Fruit fly (Drosophila melanogaster): ENCODE data around the gene CG14340.

The CG14340 gene

DNA sequence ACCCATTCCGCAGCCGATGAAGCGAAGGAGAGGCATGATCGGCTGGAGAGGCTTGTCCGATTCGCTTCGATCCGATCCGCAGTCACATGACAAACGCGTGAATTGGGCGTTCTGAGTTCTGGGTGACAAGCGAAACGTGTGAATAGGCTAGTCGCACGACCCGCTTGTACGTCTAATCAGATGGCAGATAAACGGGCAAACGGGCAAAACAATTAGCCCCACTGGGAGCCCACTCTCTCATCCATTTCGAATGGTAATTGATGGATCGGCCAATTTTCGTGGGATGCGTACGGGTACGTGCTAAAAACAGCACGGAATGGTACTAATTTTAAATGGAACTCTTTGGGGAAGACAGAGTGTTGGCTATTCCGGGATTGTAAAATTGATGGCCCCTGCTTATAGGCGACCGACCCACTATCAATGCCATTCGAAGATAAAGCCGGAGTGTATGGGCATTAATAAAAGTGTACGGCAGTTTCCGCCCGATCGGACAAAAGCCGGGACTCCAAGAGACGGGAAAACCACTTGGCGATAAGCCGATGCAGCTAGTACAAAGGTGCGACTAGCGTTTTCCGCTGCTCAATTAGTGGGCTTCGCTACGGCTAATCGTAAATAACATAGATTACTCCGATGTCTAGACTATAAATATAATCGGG, 14.8 kb downstream of the CG14340 start:
- TF ChIP-seq tai (GFP tag; optimal IDR thresholded peaks at IDR 0.05), result no peak
- peak; percentile 74 for TF ChIP-seq h (GFP tag; optimal IDR thresholded peaks at IDR 0.05)
- TF ChIP-seq Rel (GFP tag; optimal IDR thresholded peaks at IDR 0.05), result no peak
- TF ChIP-seq Rel (tag; optimal IDR thresholded peaks at IDR 0.05), result peak; percentile 3
- TF ChIP-seq Vsx2 (GFP tag; optimal IDR thresholded peaks at IDR 0.05; ENCODE audit: partially characterized antibody), result peak; percentile 18

DNA sequence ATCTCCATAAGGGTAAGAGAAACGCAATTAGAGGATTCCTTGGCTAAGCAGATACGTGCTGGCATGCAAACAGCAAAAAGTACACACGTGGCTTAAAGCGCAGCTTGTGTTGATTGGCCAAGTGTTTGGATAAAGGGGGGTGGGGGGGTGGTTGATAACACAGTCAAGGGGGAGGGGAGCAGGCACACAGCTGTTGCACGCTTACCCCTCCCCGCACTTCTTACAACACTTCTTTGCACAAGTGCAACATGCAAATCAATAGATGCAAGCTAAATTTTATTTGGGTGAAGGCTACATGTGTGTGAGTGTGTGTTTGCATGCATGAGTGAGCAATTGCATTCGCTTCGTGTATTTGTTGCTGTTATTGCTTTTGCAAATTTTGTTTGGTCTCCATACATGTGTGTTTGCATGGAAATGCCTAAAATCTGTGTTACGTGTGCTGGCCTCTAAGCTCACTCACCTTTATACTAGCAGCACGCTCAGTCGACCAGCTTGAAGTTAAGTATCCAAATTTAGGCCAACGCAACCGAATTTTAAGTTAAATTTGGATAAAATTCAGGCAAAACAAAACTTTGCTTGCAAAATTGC, 15.7 kb downstream of the CG14340 start:
- TF ChIP-seq dmrt93B (GFP tag; optimal IDR thresholded peaks at IDR 0.05), result no peak
- no peak for TF ChIP-seq Hnf4 (GFP tag; optimal IDR thresholded peaks at IDR 0.05)
- no peak for TF ChIP-seq Dif (GFP tag; optimal IDR thresholded peaks at IDR 0.05; ENCODE audit: partially characterized antibody)
- no peak for TF ChIP-seq CG9705 (GFP tag; optimal IDR thresholded peaks at IDR 0.05)
- TF ChIP-seq foxo (GFP tag; optimal IDR thresholded peaks at IDR 0.05), result no peak
- TF ChIP-seq rgr (GFP tag; optimal IDR thresholded peaks at IDR 0.05), result no peak
- TF ChIP-seq Abd-B (GFP tag; optimal IDR thresholded peaks at IDR 0.05), result no peak
- TF ChIP-seq psq (GFP tag; optimal IDR thresholded peaks at IDR 0.05), result no peak
- TF ChIP-seq CG32264 (GFP tag; optimal IDR thresholded peaks at IDR 0.05), result no peak
- no peak for TF ChIP-seq Myc (optimal IDR thresholded peaks at IDR 0.05)
- TF ChIP-seq Hr83 (GFP tag; optimal IDR thresholded peaks at IDR 0.05; ENCODE audit: poor library complexity, severe bottlenecking), result no peak
- TF ChIP-seq Sp1 (GFP tag; optimal IDR thresholded peaks at IDR 0.05), result no peak
- no peak for TF ChIP-seq woc (GFP tag; optimal IDR thresholded peaks at IDR 0.05)
- TF ChIP-seq Dfd (GFP tag; optimal IDR thresholded peaks at IDR 0.05), result no peak
- TF ChIP-seq sage (GFP tag; optimal IDR thresholded peaks at IDR 0.05), result no peak
- no peak for TF ChIP-seq h (GFP tag; optimal IDR thresholded peaks at IDR 0.05)
- no peak for TF ChIP-seq brk (GFP tag; optimal IDR thresholded peaks at IDR 0.05)
- TF ChIP-seq N (GFP tag; optimal IDR thresholded peaks at IDR 0.05), result no peak
- no peak for TF ChIP-seq dl (GFP tag; optimal IDR thresholded peaks at IDR 0.05; ENCODE audit: insufficient read depth in 1 of 2, partially characterized antibody in 2 of 2)

DNA sequence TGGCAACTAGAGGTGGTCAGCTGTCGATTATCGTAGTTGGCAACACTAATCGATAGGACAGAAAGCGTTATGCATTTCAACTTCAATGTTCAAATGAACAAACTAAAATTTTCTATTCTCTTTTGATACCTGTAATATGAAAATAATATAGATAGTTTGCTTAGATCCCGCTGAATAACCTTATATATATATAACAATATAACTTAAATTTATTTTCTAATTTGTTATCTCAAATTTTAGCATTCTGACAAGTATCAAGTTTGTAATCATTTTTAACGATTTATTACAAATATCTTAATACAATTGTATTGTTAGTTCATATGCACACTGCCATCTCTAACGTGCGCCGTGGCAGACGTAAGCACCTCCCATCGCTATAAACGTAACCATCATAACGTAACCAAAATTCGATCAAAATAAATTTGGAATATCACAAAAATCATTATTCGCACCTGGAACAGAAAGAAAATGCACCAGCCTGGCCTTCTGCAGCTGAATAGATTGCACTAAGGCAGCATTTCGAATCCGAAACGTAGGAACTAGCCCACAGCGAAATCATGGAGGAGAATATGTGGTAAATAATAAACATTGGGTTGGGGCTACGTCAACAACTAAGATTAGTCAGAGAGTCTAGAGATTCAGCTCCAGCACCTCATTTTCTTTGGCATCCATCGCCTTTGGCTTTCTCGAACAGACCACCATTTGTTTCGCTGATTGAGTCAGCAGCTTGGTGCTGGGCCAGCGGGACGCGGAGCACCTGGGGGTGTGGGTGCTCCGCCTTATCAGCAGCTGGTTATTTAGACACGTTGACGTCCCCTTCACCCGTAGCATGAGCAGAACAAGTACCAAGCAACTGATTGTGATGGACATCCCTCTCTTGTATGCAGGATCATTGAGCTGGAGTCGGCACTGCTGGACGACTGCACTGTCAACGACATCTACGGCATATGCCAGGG, 16.5 kb downstream of the CG14340 start, which contains the start of the genes Pino and TBC1D23:
Pino (minus strand) TSS at position 22 of the 956 bp plus-strand sequence.
TBC1D23 (plus strand) TSS at position 385 of the 956 bp plus-strand sequence.
- TF ChIP-seq foxo (GFP tag; optimal IDR thresholded peaks at IDR 0.05) (peak in 1 of 2 experiments; percentile 80), rgr (GFP tag; optimal IDR thresholded peaks at IDR 0.05) (peak; percentile 76), Sp1 (GFP tag; optimal IDR thresholded peaks at IDR 0.05) (peak; percentile 70), OdsH (GFP tag; optimal IDR thresholded peaks at IDR 0.05) (peak; percentile 26), pan (optimal IDR thresholded peaks at IDR 0.05) (no peak), CrebA (GFP tag; optimal IDR thresholded peaks at IDR 0.05; ENCODE audit: borderline replicate concordance) (no peak), usp (GFP tag; optimal IDR thresholded peaks at IDR 0.05) (no peak), Hr83 (GFP tag; optimal IDR thresholded peaks at IDR 0.05; ENCODE audit: poor library complexity, severe bottlenecking) (peak; percentile 38), Hr78 (GFP tag; optimal IDR thresholded peaks at IDR 0.05) (no peak), psq (GFP tag; optimal IDR thresholded peaks at IDR 0.05) (peak; percentile 48), Mio (GFP tag; optimal IDR thresholded peaks at IDR 0.05) (no peak), Hnf4 (GFP tag; optimal IDR thresholded peaks at IDR 0.05) (no peak), brk (GFP tag; optimal IDR thresholded peaks at IDR 0.05) (no peak), Abd-B (GFP tag; optimal IDR thresholded peaks at IDR 0.05) (no peak), N (GFP tag; optimal IDR thresholded peaks at IDR 0.05) (no peak), h (GFP tag; optimal IDR thresholded peaks at IDR 0.05) (peak; percentile 52), br (GFP tag; optimal IDR thresholded peaks at IDR 0.05) (peak; percentile 50), jim (GFP tag; optimal IDR thresholded peaks at IDR 0.05) (no peak), CG32264 (GFP tag; optimal IDR thresholded peaks at IDR 0.05) (no peak), woc (GFP tag; optimal IDR thresholded peaks at IDR 0.05) (peak; percentile 60), dl (GFP tag; optimal IDR thresholded peaks at IDR 0.05; ENCODE audit: insufficient read depth in 1 of 2, partially characterized antibody in 2 of 2) (no peak), fru (GFP tag; optimal IDR thresholded peaks at IDR 0.05) (peak; percentile 57), lola (GFP tag; optimal IDR thresholded peaks at IDR 0.05) (no peak), Rel (GFP tag; optimal IDR thresholded peaks at IDR 0.05) (no peak), Rel (tag; optimal IDR thresholded peaks at IDR 0.05) (no peak), Dif (GFP tag; optimal IDR thresholded peaks at IDR 0.05; ENCODE audit: partially characterized antibody) (no peak), Jra (GFP tag; optimal IDR thresholded peaks at IDR 0.05) (peak; percentile 1), HLH106 (tag; optimal IDR thresholded peaks at IDR 0.05) (peak; percentile 84), tai (GFP tag; optimal IDR thresholded peaks at IDR 0.05) (no peak), dsf (GFP tag; optimal IDR thresholded peaks at IDR 0.05; ENCODE audit: borderline replicate concordance) (no peak), sage (GFP tag; optimal IDR thresholded peaks at IDR 0.05) (no peak), GATAd (GFP tag; optimal IDR thresholded peaks at IDR 0.05) (no peak), dmrt93B (GFP tag; optimal IDR thresholded peaks at IDR 0.05) (peak; percentile 56), Vsx2 (GFP tag; optimal IDR thresholded peaks at IDR 0.05; ENCODE audit: partially characterized antibody) (no peak), ey (GFP tag; optimal IDR thresholded peaks at IDR 0.05) (peak; percentile 53), Myc (optimal IDR thresholded peaks at IDR 0.05) (peak; percentile 57), CG9705 (GFP tag; optimal IDR thresholded peaks at IDR 0.05) (peak; percentile 57), sv (GFP tag; optimal IDR thresholded peaks at IDR 0.05) (peak; percentile 58), Dfd (GFP tag; optimal IDR thresholded peaks at IDR 0.05) (no peak)
